Fruit fly (Drosophila melanogaster) whole organism, embryonic: ENCODE results near the gene Nup37.

Experiments
- Awh ChIP-seq: fragments of 200-800 bp; sonication (Bioruptor generic); IDR thresholded peaks from 2 replicates; pipeline ENCODE4, ENCODE4 v1.3.6; 2022; ENCODE audit warnings: missing biosample characterization, missing genetic modification characterization
- B-H2 ChIP-seq: fragments of 200-800 bp; sonication (Bioruptor generic); optimal IDR thresholded peaks from 2 replicates; lab custom pipeline; 2018; ENCODE audit warnings: missing biosample characterization, mild to moderate bottlenecking, missing genetic modification characterization
- Bteb2 ChIP-seq: fragments of 200-800 bp; sonication (Bioruptor generic); optimal IDR thresholded peaks from 2 replicates; lab custom pipeline; 2016; ENCODE audit warnings: missing biosample characterization, missing genetic modification characterization
- CG10267 ChIP-seq: fragments of 200-800 bp; sonication (Bioruptor generic); optimal IDR thresholded peaks from 2 replicates; lab custom pipeline; 2018; ENCODE audit warnings: missing biosample characterization, mild to moderate bottlenecking, missing genetic modification characterization, moderate library complexity
- CG10274 ChIP-seq: fragments of 200-800 bp; sonication (Bioruptor generic); optimal IDR thresholded peaks from 3 replicates; lab custom pipeline; 2017; ENCODE audit warnings: missing biosample characterization, mild to moderate bottlenecking, missing genetic modification characterization
- CG10959 ChIP-seq: fragments of 200-800 bp; sonication (Bioruptor generic); IDR thresholded peaks from 2 replicates; pipeline ENCODE4 v1.3.6; 2022; ENCODE audit warnings: missing biosample characterization, missing genetic modification characterization
- CG12104 ChIP-seq: fragments of 200-800 bp; sonication (Bioruptor generic); optimal IDR thresholded peaks from 3 replicates; lab custom pipeline; 2016; ENCODE audit warnings: missing biosample characterization, missing genetic modification characterization
- CG12659 ChIP-seq: fragments of 200-800 bp; sonication (Bioruptor generic); optimal IDR thresholded peaks from 3 replicates; lab custom pipeline; 2017; ENCODE audit warnings: mild to moderate bottlenecking, missing biosample characterization, missing genetic modification reagents, missing genetic modification characterization
- CG13894 ChIP-seq: fragments of 200-800 bp; sonication (Bioruptor generic); optimal IDR thresholded peaks from 3 replicates; lab custom pipeline; 2018; ENCODE audit warnings: missing biosample characterization, mild to moderate bottlenecking, missing genetic modification characterization, moderate library complexity
- CG14441 ChIP-seq: fragments of 200-800 bp; sonication (Bioruptor generic); IDR thresholded peaks from 2 replicates; pipeline ENCODE4 v1.3.6; 2022; ENCODE audit warnings: missing biosample characterization, missing genetic modification characterization
- CG1603 ChIP-seq: fragments of 200-800 bp; sonication (Bioruptor generic); optimal IDR thresholded peaks from 2 replicates; lab custom pipeline; 2019; ENCODE audit warnings: missing biosample characterization, mild to moderate bottlenecking, missing genetic modification characterization, moderate library complexity
- CG16779 ChIP-seq: fragments of 200-800 bp; sonication (Bioruptor generic); IDR thresholded peaks from 2 replicates; pipeline ENCODE4 v1.3.6; 2022; ENCODE audit warnings: missing biosample characterization, missing genetic modification characterization
- CG17361 ChIP-seq: fragments of 200-800 bp; sonication (Bioruptor generic); IDR thresholded peaks from 3 replicates; pipeline ENCODE4 v1.3.6; 2022; ENCODE audit warnings: missing biosample characterization, missing genetic modification characterization
- CG2678 ChIP-seq: fragments of 200-800 bp; sonication (Bioruptor generic); optimal IDR thresholded peaks from 3 replicates; lab custom pipeline; 2019; ENCODE audit warnings: missing biosample characterization, mild to moderate bottlenecking, missing genetic modification characterization, moderate library complexity
- CG3407 ChIP-seq: fragments of 200-800 bp; sonication (Bioruptor generic); optimal IDR thresholded peaks from 2 replicates; lab custom pipeline; 2018; ENCODE audit warnings: missing biosample characterization, mild to moderate bottlenecking, missing genetic modification characterization
- CG34376 ChIP-seq: fragments of 200-800 bp; sonication (Bioruptor generic); optimal IDR thresholded peaks from 2 replicates; lab custom pipeline; 2018; ENCODE audit warnings: missing biosample characterization, mild to moderate bottlenecking, missing genetic modification characterization
- CG3847 ChIP-seq: fragments of 200-800 bp; sonication (Bioruptor generic); IDR thresholded peaks from 2 replicates; pipeline ENCODE4 v1.3.6; 2022; ENCODE audit warnings: missing biosample characterization, missing genetic modification characterization
- CG42726 ChIP-seq: fragments of 200-800 bp; sonication (Bioruptor generic); IDR thresholded peaks from 2 replicates; pipeline ENCODE4 v1.3.6; 2022; ENCODE audit warnings: missing biosample characterization, missing genetic modification characterization; ENCODE audit not compliant: partially characterized antibody
- CG4360 ChIP-seq: fragments of 200-800 bp; sonication (Bioruptor generic); IDR thresholded peaks from 2 replicates; pipeline ENCODE4 v1.3.6; 2022; ENCODE audit warnings: missing biosample characterization, missing genetic modification characterization
- CG43689 ChIP-seq: fragments of 200-800 bp; sonication (Bioruptor generic); IDR thresholded peaks from 2 replicates; pipeline ENCODE4 v1.3.6; 2022; ENCODE audit warnings: missing biosample characterization, missing genetic modification characterization
- CG4820 ChIP-seq: fragments of 200-800 bp; sonication (Bioruptor generic); optimal IDR thresholded peaks from 3 replicates; lab custom pipeline; 2016; ENCODE audit warnings: missing biosample characterization, missing genetic modification characterization
- CG8765 ChIP-seq: fragments of 200-800 bp; sonication (Bioruptor generic); IDR thresholded peaks from 2 replicates; pipeline ENCODE4 v1.3.6; 2022; ENCODE audit warnings: missing biosample characterization, missing genetic modification characterization
- Dp ChIP-seq: fragments of 200-800 bp; sonication (Bioruptor generic); optimal IDR thresholded peaks from 2 replicates; lab custom pipeline; 2018; ENCODE audit warnings: missing biosample characterization, mild to moderate bottlenecking, missing genetic modification characterization, moderate library complexity
- Ets97D ChIP-seq: fragments of 200-800 bp; sonication (Bioruptor generic); optimal IDR thresholded peaks from 3 replicates; lab custom pipeline; 2016; ENCODE audit warnings: missing biosample characterization, missing genetic modification characterization
- HHEX ChIP-seq: fragments of 200-800 bp; sonication (Bioruptor generic); optimal IDR thresholded peaks from 3 replicates; lab custom pipeline; 2017; ENCODE audit warnings: missing biosample characterization, mild to moderate bottlenecking, missing genetic modification characterization, missing genetic modification reagents
- Lim3 ChIP-seq: fragments of 200-800 bp; sonication (Bioruptor generic); IDR thresholded peaks from 2 replicates; pipeline ENCODE4 v1.3.6; 2022; ENCODE audit warnings: missing biosample characterization, missing genetic modification characterization
- Meics ChIP-seq: fragments of 200-800 bp; sonication (Bioruptor generic); optimal IDR thresholded peaks from 2 replicates; lab custom pipeline; 2017; ENCODE audit warnings: missing biosample characterization, mild to moderate bottlenecking, missing genetic modification characterization
- NC2β ChIP-seq: fragments of 200-800 bp; sonication (Bioruptor generic); optimal IDR thresholded peaks from 2 replicates; lab custom pipeline; 2016; ENCODE audit warnings: missing biosample characterization, missing genetic modification characterization
- Nf-YB ChIP-seq: fragments of 200-800 bp; sonication (Bioruptor generic); optimal IDR thresholded peaks from 3 replicates; lab custom pipeline; 2019; ENCODE audit warnings: missing biosample characterization, mild to moderate bottlenecking, missing genetic modification characterization, moderate library complexity
- PHDP ChIP-seq: fragments of 200-800 bp; sonication (Bioruptor generic); optimal IDR thresholded peaks from 3 replicates; lab custom pipeline; 2018; ENCODE audit warnings: missing biosample characterization, mild to moderate bottlenecking, missing genetic modification characterization, moderate library complexity
- Sin3A ChIP-seq: fragments of >200 bp; optimal IDR thresholded peaks from 2 replicates; lab custom pipeline; 2018
- Trl ChIP-seq, 3 experiments: fragments of >200 bp in 2 of 3; fragments of 200-800 bp in 1 of 3; sonication (Bioruptor generic) in 1 of 3; optimal IDR thresholded peaks; 2 replicates in 1 of 3; 3 replicates in 2 of 3; lab custom pipeline; 2016 to 2017; ENCODE audit warnings: missing biosample characterization in 1 of 3, missing genetic modification characterization in 1 of 3
- YL-1 ChIP-seq: fragments of 200-800 bp; sonication (Bioruptor generic); optimal IDR thresholded peaks from 3 replicates; lab custom pipeline; 2017; ENCODE audit warnings: missing biosample characterization, mild to moderate bottlenecking, missing genetic modification characterization
- abd-A ChIP-seq: fragments of 200-800 bp; sonication (Bioruptor generic); optimal IDR thresholded peaks from 3 replicates; lab custom pipeline; 2019; ENCODE audit warnings: missing biosample characterization, mild to moderate bottlenecking, missing genetic modification characterization, moderate library complexity
- chif ChIP-seq, 2 experiments: fragments of 200-800 bp; sonication (Bioruptor generic); optimal IDR thresholded peaks; 3 replicates each; lab custom pipeline; 2016; ENCODE audit warnings: missing biosample characterization in 2 of 2, missing genetic modification characterization in 2 of 2
- da ChIP-seq: fragments of 200-800 bp; sonication (Bioruptor generic); optimal IDR thresholded peaks from 2 replicates; lab custom pipeline; 2016; ENCODE audit warnings: missing biosample characterization, missing genetic modification characterization
- eve ChIP-seq, 2 experiments: fragments of >200 bp; optimal IDR thresholded peaks; 2 replicates each; lab custom pipeline; 2017; ENCODE audit warnings: missing biosample characterization in 2 of 2, missing genetic modification characterization in 2 of 2
- gcm ChIP-seq: fragments of 200-800 bp; sonication (Bioruptor generic); optimal IDR thresholded peaks from 2 replicates; lab custom pipeline; 2019; ENCODE audit warnings: missing biosample characterization, mild to moderate bottlenecking, missing genetic modification characterization, moderate library complexity
- hbn ChIP-seq: fragments of 200-800 bp; sonication (Bioruptor generic); IDR thresholded peaks from 2 replicates; pipeline ENCODE4 v1.3.6; 2022; ENCODE audit warnings: missing biosample characterization, missing genetic modification characterization; ENCODE audit not compliant: partially characterized antibody
- jing ChIP-seq: fragments of 200-800 bp; sonication (Bioruptor generic); optimal IDR thresholded peaks from 2 replicates; lab custom pipeline; 2018; ENCODE audit warnings: missing biosample characterization, mild to moderate bottlenecking, missing genetic modification characterization
- kah ChIP-seq: fragments of 200-800 bp; sonication (Bioruptor generic); optimal IDR thresholded peaks from 2 replicates; lab custom pipeline; 2018; ENCODE audit warnings: missing biosample characterization, mild to moderate bottlenecking, missing genetic modification characterization
- luna ChIP-seq: fragments of 200-800 bp; sonication (Bioruptor generic); optimal IDR thresholded peaks from 2 replicates; lab custom pipeline; 2016; ENCODE audit warnings: missing biosample characterization, missing genetic modification characterization
- nom ChIP-seq: fragments of 200-800 bp; sonication (Bioruptor generic); optimal IDR thresholded peaks from 2 replicates; lab custom pipeline; 2017; ENCODE audit warnings: missing biosample characterization, missing genetic modification characterization, mild to moderate bottlenecking, moderate library complexity, missing genetic modification reagents
- pnt ChIP-seq: fragments of 200-800 bp; sonication (Bioruptor generic); optimal IDR thresholded peaks from 3 replicates; lab custom pipeline; 2016; ENCODE audit warnings: missing biosample characterization, missing genetic modification characterization
- scrt ChIP-seq: fragments of 200-800 bp; sonication (Bioruptor generic); optimal IDR thresholded peaks from 2 replicates; lab custom pipeline; 2018; ENCODE audit warnings: missing biosample characterization, mild to moderate bottlenecking, missing genetic modification characterization, moderate library complexity
- sima ChIP-seq: fragments of 200-800 bp; sonication (Bioruptor generic); optimal IDR thresholded peaks from 2 replicates; lab custom pipeline; 2016; ENCODE audit warnings: missing biosample characterization, missing genetic modification characterization
- sob ChIP-seq: fragments of 200-800 bp; sonication (Bioruptor generic); IDR thresholded peaks from 2 replicates; pipeline ENCODE4 v1.3.6; 2022; ENCODE audit warnings: missing biosample characterization, missing genetic modification characterization
- tin ChIP-seq: fragments of 200-800 bp; sonication (Bioruptor generic); optimal IDR thresholded peaks from 3 replicates; lab custom pipeline; 2016; ENCODE audit warnings: missing biosample characterization, missing genetic modification characterization
- tll ChIP-seq, 2 experiments: fragments of 200-800 bp in 1 of 2; fragments of >200 bp in 1 of 2; sonication (Bioruptor generic) in 1 of 2; optimal IDR thresholded peaks; 2 replicates each; lab custom pipeline; 2017 to 2019; ENCODE audit warnings: missing biosample characterization in 2 of 2, missing genetic modification characterization in 2 of 2, mild to moderate bottlenecking in 1 of 2, moderate library complexity in 1 of 2
- yki ChIP-seq: fragments of >200 bp; optimal IDR thresholded peaks from 3 replicates; lab custom pipeline; 2018

The Nup37 gene

DNA sequence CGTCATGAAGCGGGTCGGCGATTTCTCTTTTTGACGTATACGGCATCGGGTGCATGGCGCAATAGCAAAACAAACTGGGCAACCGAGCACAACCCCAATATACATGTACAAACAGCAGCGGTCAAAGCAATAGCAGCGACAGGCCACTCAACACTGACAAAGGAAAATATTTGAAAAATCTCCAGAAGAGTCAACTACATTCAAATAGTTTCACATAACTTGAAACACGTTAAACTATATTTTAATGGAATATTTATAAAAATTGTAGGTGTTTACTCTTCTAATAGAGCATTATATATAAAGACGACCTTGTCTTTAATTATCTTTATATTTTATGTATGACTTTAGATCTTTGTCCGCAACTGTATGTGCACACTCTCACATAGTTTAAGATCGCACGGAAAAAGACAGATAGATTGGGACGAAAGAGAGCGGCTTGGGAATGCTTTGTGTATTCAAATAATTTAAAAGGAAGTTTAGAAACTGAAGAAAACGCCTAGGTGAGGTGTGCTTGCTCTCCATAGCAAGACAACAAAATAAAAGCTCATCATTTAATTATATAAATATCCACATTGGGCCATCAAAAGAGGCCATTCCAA is 40.0 kb upstream of the Nup37 start (continued):
- TF ChIP-seq sob (GFP tag; lab: Robert Waterston, UW) (peak; percentile 66), yki (no peak), CG3847 (GFP tag; lab: Robert Waterston, UW) (peak; percentile 54; the same call in 1 of the 2 replicates), CG42726 (GFP tag; lab: Robert Waterston, UW) (no peak), sima (no peak), CG10267 (peak; percentile 74), CG14441 (GFP tag; lab: Robert Waterston, UW) (peak; percentile 68), CG13894 (tag; lab: Kevin White, UChicago) (no peak), CG8765 (GFP tag; lab: Robert Waterston, UW) (no peak), abd-A (tag; lab: Kevin White, UChicago) (no peak), PHDP (tag; lab: Kevin White, UChicago) (peak; percentile 80), CG12659 (GFP tag; lab: Kevin White, UChicago) (peak; percentile 69), kah (GFP tag; lab: Kevin White, UChicago) (peak; percentile 42), tin (GFP tag; lab: Kevin White, UChicago) (peak; percentile 65), hbn (GFP tag; lab: Robert Waterston, UW) (no peak), CG10959 (GFP tag; lab: Robert Waterston, UW) (no peak; the same call in 1 of the 2 replicates), jing (peak; percentile 53), Lim3 (GFP tag; lab: Robert Waterston, UW) (no peak), CG3407 (GFP tag; lab: Kevin White, UChicago) (peak; percentile 63), Ets97D (GFP tag; lab: Kevin White, UChicago) (no peak), Awh (GFP tag; lab: Robert Waterston, UW) (peak; percentile 70), NC2β (GFP tag; lab: Kevin White, UChicago) (no peak), CG16779 (0 out of 2 replicates have a peak, but pooled peaks have one; percentile 32), Dp (GFP tag; lab: Kevin White, UChicago) (no peak), Meics (GFP tag; lab: Kevin White, UChicago) (peak; percentile 68), luna (GFP tag; lab: Kevin White, UChicago) (no peak), CG2678 (tag; lab: Kevin White, UChicago) (peak; percentile 84), CG34376 (GFP tag; lab: Kevin White, UChicago) (peak; percentile 5), eve (GFP tag; optimal IDR thresholded peaks at IDR 0.05; lab: Kevin White, UChicago) (peak in 1 of 2 experiments; percentile 85), scrt (GFP tag; lab: Kevin White, UChicago) (peak; percentile 52), da (GFP tag; lab: Kevin White, UChicago) (no peak), CG1603 (tag; lab: Kevin White, UChicago) (peak; percentile 61), CG43689 (GFP tag; lab: Robert Waterston, UW) (no peak), Bteb2 (GFP tag; lab: Kevin White, UChicago) (no peak), CG4360 (GFP tag; lab: Robert Waterston, UW) (no peak), pnt (GFP tag; lab: Kevin White, UChicago) (peak; percentile 23), chif (GFP tag; optimal IDR thresholded peaks at IDR 0.05; lab: Kevin White, UChicago) (peak in 1 of 2 experiments; percentile 56), CG10274 (GFP tag; lab: Kevin White, UChicago) (peak; percentile 27), YL-1 (peak; percentile 47), tll (GFP tag; optimal IDR thresholded peaks at IDR 0.05; lab: Kevin White, UChicago) (no peak), Sin3A (lab: Kevin White, UChicago) (no peak), Trl (optimal IDR thresholded peaks at IDR 0.05; lab: Kevin White, UChicago) (no peak), Trl (GFP tag; optimal IDR thresholded peaks at IDR 0.05; lab: Kevin White, UChicago) (peak; percentile 21), CG17361 (GFP tag; lab: Robert Waterston, UW) (peak; percentile 86), B-H2 (GFP tag; lab: Kevin White, UChicago) (no peak), Nf-YB (GFP tag; lab: Kevin White, UChicago) (peak; percentile 63), nom (GFP tag; lab: Kevin White, UChicago) (peak; percentile 67), gcm (GFP tag; lab: Kevin White, UChicago) (peak; percentile 79), HHEX (GFP tag; lab: Kevin White, UChicago) (peak; percentile 63), CG4820 (GFP tag; lab: Kevin White, UChicago) (peak; percentile 66), CG12104 (peak; percentile 67)
